Worm (Caenorhabditis elegans) whole organism, L1 larva: ENCODE measurements around the gene vps-24.

Source experiments
- ama-1 ChIP-seq: fragments of 150-350 bp; optimal IDR thresholded peaks from 2 replicates; lab custom pipeline; 2014
- egl-27 ChIP-seq, 2 experiments: fragments of 150-350 bp in 1 of 2; sonication (generic microtip); optimal IDR thresholded peaks; 3 replicates each; lab custom pipeline; 2017 to 2018; ENCODE audit warnings: missing biosample characterization in 2 of 2, missing genetic modification characterization in 2 of 2, missing genetic modification reagents in 2 of 2
- nhr-12 ChIP-seq: sonication (generic microtip); optimal IDR thresholded peaks from 2 replicates; lab custom pipeline; 2017; ENCODE audit warnings: missing biosample characterization, missing genetic modification characterization
- nhr-19 ChIP-seq: fragments of 200-800 bp; sonication (Bioruptor generic); conservative IDR thresholded peaks from 2 replicates; pipeline ENCODE4 v1.3.6; 2022; ENCODE audit warnings: missing genetic modification characterization, missing compliant biosample characterization
- nhr-76 ChIP-seq: sonication (generic microtip); optimal IDR thresholded peaks from 2 replicates; lab custom pipeline; 2017; ENCODE audit warnings: missing biosample characterization, missing genetic modification characterization
- unc-86 ChIP-seq: sonication (generic microtip); optimal IDR thresholded peaks from 2 replicates; lab custom pipeline; 2016; ENCODE audit warnings: missing genetic modification characterization, missing compliant biosample characterization

DNA sequence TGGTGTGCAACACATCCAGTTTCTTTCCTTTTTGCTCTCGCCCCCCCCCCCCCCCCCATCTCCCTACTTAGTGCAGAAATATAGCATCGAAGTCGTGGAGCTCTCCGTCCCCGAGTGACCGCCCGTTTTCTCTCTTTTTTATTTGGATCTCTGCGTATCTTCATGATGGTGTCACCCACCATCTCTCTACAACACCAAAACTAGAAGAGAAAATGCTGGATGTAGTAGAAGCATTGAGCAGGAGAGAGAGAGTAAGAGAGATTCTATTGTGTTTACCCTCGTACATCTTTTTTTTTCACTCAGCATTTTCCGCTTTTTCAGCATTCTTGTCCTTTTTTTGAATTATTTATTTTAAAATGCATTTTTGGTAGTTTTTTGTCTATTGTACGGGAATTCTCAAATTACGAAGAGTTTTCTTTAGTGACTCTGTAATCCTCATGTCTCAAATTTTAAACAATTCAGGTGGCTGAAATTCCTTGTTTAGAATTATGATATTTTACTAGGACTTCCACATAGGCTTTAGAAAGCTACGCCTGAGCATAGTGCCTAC, 48.7 kb downstream of the vps-24 start:
- TF ChIP-seq nhr-12 (no peak), nhr-19 (GFP tag; lab: Robert Waterston, UW) (no peak), ama-1 (lab: Kevin White, UChicago) (no peak), unc-86 (peak; percentile 57), egl-27 (tag; optimal IDR thresholded peaks at IDR 0.05; lab: Kevin White, UChicago) (no peak), nhr-76 (tag; lab: Kevin White, UChicago) (no peak)
